Worm (Caenorhabditis elegans): ENCODE results near the gene F10C1.9.

DNA sequence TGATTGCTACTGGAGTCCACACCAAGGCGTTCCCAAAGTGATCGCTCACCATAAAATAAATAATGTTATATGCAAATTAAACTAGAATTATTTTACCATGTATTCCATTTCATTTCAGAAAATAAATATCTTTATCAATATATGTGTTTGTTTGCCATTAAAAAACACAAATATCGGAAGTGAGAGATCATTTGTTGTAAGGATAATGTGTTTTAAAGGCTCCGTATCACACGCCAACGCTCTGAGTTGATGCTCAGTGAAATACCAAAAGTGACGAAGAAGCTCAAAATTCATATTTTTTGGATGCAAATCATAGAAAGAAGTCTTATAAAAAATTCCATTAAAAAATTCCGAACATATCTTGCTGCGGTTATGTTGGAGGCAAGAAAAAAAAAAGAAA, 48.9 kb downstream of the F10C1.9 start:
- no peak for TF ChIP-seq fos-1 (tag; optimal IDR thresholded peaks at IDR 0.05)
- no peak for TF ChIP-seq ces-1 (GFP tag; optimal IDR thresholded peaks at IDR 0.05)
- TF ChIP-seq mef-2 (tag; optimal IDR thresholded peaks at IDR 0.05) = no peak
- no peak for TF ChIP-seq unc-62 (GFP tag; optimal IDR thresholded peaks at IDR 0.05)
- no peak for TF ChIP-seq pqm-1 (tag; optimal IDR thresholded peaks at IDR 0.05)
- TF ChIP-seq ceh-8 (GFP tag; optimal IDR thresholded peaks at IDR 0.05) = no peak
- TF ChIP-seq ztf-4 (tag; optimal IDR thresholded peaks at IDR 0.05) = no peak
- TF ChIP-seq alr-1 (tag; optimal IDR thresholded peaks at IDR 0.05; ENCODE audit: borderline replicate concordance) = no peak
- no peak for TF ChIP-seq lin-14 (GFP tag; optimal IDR thresholded peaks at IDR 0.05)
- TF ChIP-seq nhr-19 (GFP tag; conservative IDR thresholded peaks at IDR 0.05) = no peak
- TF ChIP-seq nhr-237 (tag; optimal IDR thresholded peaks at IDR 0.05) = no peak
- TF ChIP-seq ama-1 (optimal IDR thresholded peaks at IDR 0.05) = no peak
- TF ChIP-seq mep-1 (tag; optimal IDR thresholded peaks at IDR 0.05) = no peak
- no peak for TF ChIP-seq jun-1 (tag; optimal IDR thresholded peaks at IDR 0.05)
